Fruit fly (Drosophila melanogaster) whole organism, pupa: ENCODE results near the gene Girdin.

Source experiments
- CG12605 ChIP-seq: fragments of 200-800 bp; sonication (Bioruptor generic); IDR thresholded peaks from 2 replicates; pipeline ENCODE4 v1.3.6; 2022; ENCODE audit warnings: missing biosample characterization, missing genetic modification characterization
- CG15710 ChIP-seq: fragments of 200-800 bp; sonication (Bioruptor generic); optimal IDR thresholded peaks from 2 replicates; lab custom pipeline; 2018; ENCODE audit warnings: missing biosample characterization, mild to moderate bottlenecking, missing genetic modification characterization, moderate library complexity
- CG17806 ChIP-seq: fragments of 200-800 bp; sonication (Bioruptor generic); optimal IDR thresholded peaks from 2 replicates; lab custom pipeline; 2018; ENCODE audit warnings: missing biosample characterization, mild to moderate bottlenecking, missing genetic modification characterization, moderate library complexity
- CG32121 ChIP-seq: fragments of 200-800 bp; sonication (Bioruptor generic); IDR thresholded peaks from 2 replicates; pipeline ENCODE4 v1.3.6; 2022; ENCODE audit warnings: missing biosample characterization, missing genetic modification characterization
- CG4496 ChIP-seq: fragments of 200-800 bp; sonication (Bioruptor generic); IDR thresholded peaks from 3 replicates; pipeline ENCODE4 v1.3.6; 2022; ENCODE audit warnings: missing biosample characterization, missing genetic modification characterization
- Pif1A ChIP-seq: fragments of 200-800 bp; sonication (Bioruptor generic); optimal IDR thresholded peaks from 3 replicates; lab custom pipeline; 2016; ENCODE audit warnings: missing biosample characterization, missing genetic modification characterization
- fd96Ca ChIP-seq: fragments of 200-800 bp; sonication (Bioruptor generic); IDR thresholded peaks from 3 replicates; pipeline ENCODE4 v1.3.6; 2022; ENCODE audit warnings: missing biosample characterization, missing genetic modification characterization

- TF ChIP-seq CG15710 (tag; lab: Kevin White, UChicago): peak; percentile 93
- peak; percentile 95 for TF ChIP-seq CG4496 (GFP tag; lab: Robert Waterston, UW)
- no peak for TF ChIP-seq Pif1A (GFP tag; lab: Kevin White, UChicago)
- peak; percentile 93 for TF ChIP-seq CG17806 (tag; lab: Kevin White, UChicago)
- TF ChIP-seq fd96Ca (GFP tag; lab: Robert Waterston, UW): peak; percentile 92
- peak; percentile 81 for TF ChIP-seq CG32121 (GFP tag; lab: Robert Waterston, UW)
- TF ChIP-seq CG12605: peak; percentile 91
Observed at dm6 chr3L:3179474-3179873, 744 bp downstream of the Girdin start.
